Worm (Caenorhabditis elegans) whole organism, early embryonic: ENCODE results near the gene dpy-7.

Source experiments
- B0310.2 ChIP-seq: sonication (generic microtip); optimal IDR thresholded peaks from 2 replicates; lab custom pipeline; 2016; ENCODE audit warnings: mild to moderate bottlenecking, missing genetic modification characterization, missing compliant biosample characterization
- F13C5.2 ChIP-seq: sonication (generic microtip); optimal IDR thresholded peaks from 2 replicates; lab custom pipeline; 2017; ENCODE audit warnings: mild to moderate bottlenecking, missing genetic modification characterization, inconsistent platforms, missing compliant biosample characterization
- aly-1 ChIP-seq: sonication (generic microtip); optimal IDR thresholded peaks from 2 replicates; lab custom pipeline; 2016; ENCODE audit warnings: missing genetic modification characterization, missing compliant biosample characterization
- ama-1 ChIP-seq: fragments of 150-350 bp; optimal IDR thresholded peaks from 2 replicates; lab custom pipeline; 2014
- ceh-13 ChIP-seq: fragments of 200-800 bp; sonication (Bioruptor generic); optimal IDR thresholded peaks from 2 replicates; lab custom pipeline; 2018; ENCODE audit warnings: mild to moderate bottlenecking, missing genetic modification characterization, missing compliant biosample characterization
- ets-7 ChIP-seq: sonication (generic microtip); optimal IDR thresholded peaks from 2 replicates; lab custom pipeline; 2016; ENCODE audit warnings: missing genotype, missing genetic modification characterization, missing compliant biosample characterization
- flt-1 ChIP-seq: fragments of 200-800 bp; sonication (Bioruptor generic); IDR thresholded peaks from 2 replicates; pipeline ENCODE4 v1.3.6; 2022; ENCODE audit warnings: missing genetic modification characterization, missing compliant biosample characterization
- hmbx-1 ChIP-seq: sonication (generic microtip); optimal IDR thresholded peaks from 2 replicates; lab custom pipeline; 2016; ENCODE audit warnings: mild to moderate bottlenecking, missing genetic modification characterization, missing compliant biosample characterization
- hmg-4 ChIP-seq: fragments of 200-800 bp; sonication (Bioruptor generic); optimal IDR thresholded peaks from 2 replicates; lab custom pipeline; 2018; ENCODE audit warnings: mild to moderate bottlenecking, missing genetic modification characterization, missing compliant biosample characterization
- pes-1 ChIP-seq: fragments of 200-800 bp; sonication (Bioruptor generic); IDR thresholded peaks from 2 replicates; pipeline ENCODE4 v1.3.6; 2022; ENCODE audit warnings: missing genetic modification reagents, missing genetic modification characterization, missing compliant biosample characterization
- scrt-1 ChIP-seq: fragments of 200-800 bp; sonication (Bioruptor generic); IDR thresholded peaks from 2 replicates; pipeline ENCODE4 v1.3.6; 2022; ENCODE audit warnings: missing genetic modification characterization, missing compliant biosample characterization
- sea-1 ChIP-seq: fragments of 200-800 bp; sonication (Bioruptor generic); conservative IDR thresholded peaks from 2 replicates; pipeline ENCODE4 v1.3.6; 2022; ENCODE audit warnings: missing genetic modification characterization, missing compliant biosample characterization
- tbx-11 ChIP-seq: fragments of 200-800 bp; sonication (Bioruptor generic); IDR thresholded peaks from 2 replicates; pipeline ENCODE4 v1.3.6; 2022; ENCODE audit warnings: missing genetic modification characterization, missing compliant biosample characterization
- tbx-37 ChIP-seq: fragments of 200-800 bp; sonication (Bioruptor generic); conservative IDR thresholded peaks from 2 replicates; pipeline ENCODE4 v1.3.6; 2022; ENCODE audit warnings: missing genetic modification reagents, missing genetic modification characterization, missing compliant biosample characterization

ce11 chrX:7568684-7569289, 31.2 kb upstream of the dpy-7 start:
- TF ChIP-seq tbx-11 (GFP tag; lab: Robert Waterston, UW) (no peak), F13C5.2 (tag; lab: Kevin White, UChicago) (no peak), sea-1 (GFP tag; lab: Robert Waterston, UW) (no peak), pes-1 (GFP tag; lab: Robert Waterston, UW) (no peak), ama-1 (lab: Kevin White, UChicago) (no peak), aly-1 (tag; lab: Kevin White, UChicago) (no peak), ceh-13 (GFP tag; lab: Kevin White, UChicago) (no peak), tbx-37 (GFP tag; lab: Robert Waterston, UW) (no peak), flt-1 (no peak), hmbx-1 (no peak), scrt-1 (GFP tag; lab: Robert Waterston, UW) (no peak), ets-7 (tag; lab: Kevin White, UChicago) (no peak), B0310.2 (tag; lab: Kevin White, UChicago) (no peak), hmg-4 (GFP tag; lab: Kevin White, UChicago) (no peak)
